Worm (Caenorhabditis elegans) whole organism, L4 larva: Measurements from ENCODE around the gene pix-1.

ENCODE experiments used
- F37D6.2 ChIP-seq: sonication (generic microtip); optimal IDR thresholded peaks from 2 replicates; lab custom pipeline; 2016; ENCODE audit warnings: mild to moderate bottlenecking, missing genetic modification characterization, missing compliant biosample characterization
- F44E2.7 ChIP-seq: fragments of 200-800 bp; sonication (Bioruptor generic); IDR thresholded peaks from 2 replicates; pipeline ENCODE4 v2.1.2; 2022; ENCODE audit warnings: missing genetic modification characterization, missing compliant biosample characterization
- R02D3.7 ChIP-seq: fragments of 150-350 bp; sonication (generic microtip); optimal IDR thresholded peaks from 3 replicates; lab custom pipeline; 2014; ENCODE audit warnings: missing biosample characterization, missing genetic modification characterization
- Y105C5A.15 ChIP-seq: fragments of 200-800 bp; sonication (Bioruptor generic); IDR thresholded peaks from 2 replicates; pipeline ENCODE4 v1.3.6; 2022; ENCODE audit warnings: missing genetic modification characterization, missing compliant biosample characterization
- Y48G9A.11 ChIP-seq: fragments of 200-800 bp; sonication (Bioruptor generic); IDR thresholded peaks from 2 replicates; pipeline ENCODE4 v1.3.6; 2022; ENCODE audit warnings: missing genetic modification reagents, missing genetic modification characterization, missing compliant biosample characterization
- ZK337.2 ChIP-seq: fragments of 200-800 bp; sonication (Bioruptor generic); IDR thresholded peaks from 2 replicates; pipeline ENCODE4 v1.3.6; 2022; ENCODE audit warnings: missing genetic modification reagents, missing genetic modification characterization, missing compliant biosample characterization
- aha-1 ChIP-seq: fragments of 150-350 bp; peaks from one replicate; lab custom pipeline; 2014; ENCODE audit warnings: missing biosample characterization, missing genetic modification characterization
- arid-1 ChIP-seq: fragments of 200-800 bp; sonication (Bioruptor generic); conservative IDR thresholded peaks from 2 replicates; pipeline ENCODE4 v1.3.6; 2022; ENCODE audit warnings: missing genetic modification reagents, missing genetic modification characterization, missing compliant biosample characterization
- attf-4 ChIP-seq: sonication (generic microtip); optimal IDR thresholded peaks from 3 replicates; lab custom pipeline; 2017; ENCODE audit warnings: missing biosample characterization, missing genetic modification characterization
- ceh-20 ChIP-seq: fragments of 200-800 bp; sonication (Bioruptor generic); IDR thresholded peaks from 2 replicates; pipeline ENCODE4 v1.3.6; 2022; ENCODE audit warnings: missing genetic modification reagents, missing genetic modification characterization, missing compliant biosample characterization
- ceh-82 ChIP-seq: sonication (generic microtip); optimal IDR thresholded peaks from 2 replicates; lab custom pipeline; 2017; ENCODE audit warnings: missing biosample characterization, missing genetic modification characterization
- daf-12 ChIP-seq: fragments of 150-350 bp; optimal IDR thresholded peaks from 2 replicates; lab custom pipeline; 2014; ENCODE audit warnings: missing biosample characterization, missing genetic modification reagents, missing genetic modification characterization
- daf-16 ChIP-seq, 3 experiments: sonication (generic microtip); optimal IDR thresholded peaks; 2 replicates each; lab custom pipeline; 2016 to 2017; ENCODE audit warnings: missing genetic modification characterization in 3 of 3, missing genetic modification reagents in 3 of 3, mild to moderate bottlenecking in 2 of 3, missing compliant biosample characterization in 2 of 3, missing biosample characterization in 1 of 3, moderate library complexity in 1 of 3
- daf-19 ChIP-seq: fragments of 200-800 bp; sonication (Bioruptor generic); conservative IDR thresholded peaks from 2 replicates; pipeline ENCODE4 v1.3.6; 2022; ENCODE audit warnings: missing genetic modification characterization, missing compliant biosample characterization
- daf-8 ChIP-seq: fragments of 200-800 bp; sonication (Bioruptor generic); IDR thresholded peaks from 2 replicates; pipeline ENCODE4 v1.3.6; 2022; ENCODE audit warnings: missing genetic modification characterization, missing compliant biosample characterization
- dmd-6 ChIP-seq: fragments of 200-800 bp; sonication (Bioruptor generic); IDR thresholded peaks from 2 replicates; pipeline ENCODE4 v1.3.6; 2022; ENCODE audit warnings: missing genetic modification reagents, missing genetic modification characterization, missing compliant biosample characterization
- dmd-8 ChIP-seq: fragments of 200-800 bp; sonication (Bioruptor generic); IDR thresholded peaks from 2 replicates; pipeline ENCODE4 v1.3.6; 2022; ENCODE audit warnings: missing genetic modification characterization, missing compliant biosample characterization
- dpl-1 ChIP-seq: fragments of 150-350 bp; optimal IDR thresholded peaks from 2 replicates; lab custom pipeline; 2014; ENCODE audit warnings: missing biosample characterization, missing genetic modification reagents, missing genetic modification characterization
- dve-1 ChIP-seq: sonication (generic microtip); optimal IDR thresholded peaks from 2 replicates; lab custom pipeline; 2017; ENCODE audit warnings: antibody characterized with exemption, mild to moderate bottlenecking, missing genetic modification characterization, missing compliant biosample characterization; ENCODE audit not compliant: insufficient read depth
- fos-1 ChIP-seq: fragments of 150-350 bp; optimal IDR thresholded peaks from 2 replicates; lab custom pipeline; 2014; ENCODE audit warnings: missing biosample characterization, missing genetic modification characterization
- gei-8 ChIP-seq: fragments of 200-800 bp; sonication (Bioruptor generic); optimal IDR thresholded peaks from 2 replicates; lab custom pipeline; 2018; ENCODE audit warnings: mild to moderate bottlenecking, missing genetic modification characterization, missing compliant biosample characterization
- hlh-11 ChIP-seq: fragments of 200-800 bp; sonication (Bioruptor generic); optimal IDR thresholded peaks from 2 replicates; lab custom pipeline; 2018; ENCODE audit warnings: mild to moderate bottlenecking, missing genetic modification characterization, missing compliant biosample characterization
- hlh-30 ChIP-seq: sonication (generic microtip); optimal IDR thresholded peaks from 2 replicates; lab custom pipeline; 2017; ENCODE audit warnings: antibody characterized with exemption, mild to moderate bottlenecking, missing genetic modification characterization, missing compliant biosample characterization; ENCODE audit not compliant: insufficient read depth
- hmg-1.1 ChIP-seq: fragments of 200-800 bp; sonication (Bioruptor generic); IDR thresholded peaks from 2 replicates; pipeline ENCODE4 v1.3.6; 2022; ENCODE audit warnings: missing genetic modification reagents, missing genetic modification characterization, missing compliant biosample characterization
- lin-1 ChIP-seq: fragments of 200-800 bp; sonication (Bioruptor generic); IDR thresholded peaks from 2 replicates; pipeline ENCODE4 v1.3.6; 2022; ENCODE audit warnings: missing genetic modification reagents, missing genetic modification characterization, missing compliant biosample characterization
- lin-15B ChIP-seq: fragments of 150-350 bp; sonication (generic microtip); optimal IDR thresholded peaks from 3 replicates; lab custom pipeline; 2014; ENCODE audit warnings: missing biosample characterization, missing genetic modification characterization
- lin-29 ChIP-seq: fragments of 200-800 bp; sonication (Bioruptor generic); IDR thresholded peaks from 2 replicates; pipeline ENCODE4 v1.3.6; 2022; ENCODE audit warnings: missing genetic modification reagents, missing genetic modification characterization, missing compliant biosample characterization
- mes-2 ChIP-seq: sonication (generic microtip); optimal IDR thresholded peaks from 2 replicates; lab custom pipeline; 2016; ENCODE audit warnings: missing genotype, mild to moderate bottlenecking, missing genetic modification characterization, missing compliant biosample characterization; ENCODE audit not compliant: poor library complexity, severe bottlenecking
- mxl-2 ChIP-seq: fragments of 200-800 bp; sonication (Bioruptor generic); conservative IDR thresholded peaks from 2 replicates; pipeline ENCODE4 v1.3.6; 2022; ENCODE audit warnings: missing genetic modification reagents, missing genetic modification characterization, missing compliant biosample characterization
- mxl-3 ChIP-seq: fragments of 200-800 bp; sonication (Bioruptor generic); optimal IDR thresholded peaks from 2 replicates; lab custom pipeline; 2018; ENCODE audit warnings: mild to moderate bottlenecking, missing genetic modification characterization, missing compliant biosample characterization
- nhr-28 ChIP-seq: fragments of 150-350 bp; optimal IDR thresholded peaks from 2 replicates; lab custom pipeline; 2014; ENCODE audit warnings: missing biosample characterization, missing genetic modification characterization
- nhr-41 ChIP-seq: fragments of 200-800 bp; sonication (Bioruptor generic); IDR thresholded peaks from 2 replicates; pipeline ENCODE4 v1.3.6; 2022; ENCODE audit warnings: missing genetic modification reagents, missing genetic modification characterization, missing compliant biosample characterization
- nhr-48 ChIP-seq: sonication (generic microtip); optimal IDR thresholded peaks from 2 replicates; lab custom pipeline; 2016; ENCODE audit warnings: mild to moderate bottlenecking, missing genetic modification characterization, missing compliant biosample characterization
- nhr-76 ChIP-seq: fragments of 150-350 bp; optimal IDR thresholded peaks from 2 replicates; lab custom pipeline; 2014; ENCODE audit warnings: missing biosample characterization, missing genetic modification characterization
- pha-4 ChIP-seq, 2 experiments: fragments of 150-350 bp in 1 of 2; fragments of 200-800 bp in 1 of 2; sonication (Bioruptor generic) in 1 of 2; IDR thresholded peaks in 1 of 2; optimal IDR thresholded peaks in 1 of 2; 2 replicates each; pipeline versions ENCODE4 v1.3.6 to Lab custom; 2014 to 2022; ENCODE audit warnings: missing genetic modification characterization in 2 of 2, missing genetic modification reagents in 2 of 2, missing biosample characterization in 1 of 2, missing compliant biosample characterization in 1 of 2
- pqm-1 ChIP-seq: sonication (generic microtip); optimal IDR thresholded peaks from 2 replicates; lab custom pipeline; 2017; ENCODE audit warnings: missing biosample characterization, missing genetic modification characterization
- set-16 ChIP-seq: fragments of 200-800 bp; sonication (Bioruptor generic); IDR thresholded peaks from 2 replicates; pipeline ENCODE4 v1.3.6; 2022; ENCODE audit warnings: missing genetic modification reagents, missing genetic modification characterization, missing compliant biosample characterization
- skn-1 ChIP-seq: fragments of 150-350 bp; optimal IDR thresholded peaks from 2 replicates; lab custom pipeline; 2014; ENCODE audit warnings: missing biosample characterization, missing genetic modification characterization
- snpc-1.2 ChIP-seq: fragments of 200-800 bp; sonication (Bioruptor generic); IDR thresholded peaks from 2 replicates; pipeline ENCODE4 v1.3.6; 2022; ENCODE audit warnings: missing genetic modification reagents, missing genetic modification characterization, missing compliant biosample characterization
- snpc-4 ChIP-seq: fragments of 150-350 bp; optimal IDR thresholded peaks from 2 replicates; lab custom pipeline; 2014; ENCODE audit warnings: missing biosample characterization, missing genetic modification characterization
- spr-3 ChIP-seq: fragments of 200-800 bp; sonication (Bioruptor generic); optimal IDR thresholded peaks from 2 replicates; lab custom pipeline; 2018; ENCODE audit warnings: mild to moderate bottlenecking, missing genetic modification characterization, missing compliant biosample characterization
- tag-97 ChIP-seq: fragments of 200-800 bp; sonication (Bioruptor generic); IDR thresholded peaks from 2 replicates; pipeline ENCODE4 v1.3.6; 2022; ENCODE audit warnings: missing genetic modification characterization, missing compliant biosample characterization
- unc-39 ChIP-seq: sonication (generic microtip); optimal IDR thresholded peaks from 2 replicates; lab custom pipeline; 2017; ENCODE audit warnings: missing biosample characterization, missing genetic modification characterization
- unc-62 ChIP-seq, 3 experiments: fragments of 150-350 bp in 1 of 3; sonication (generic microtip); optimal IDR thresholded peaks in 2 of 3; peaks in 1 of 3; 1 replicate in 1 of 3; 2 replicates in 2 of 3; lab custom pipeline; 2014 to 2017; ENCODE audit warnings: missing biosample characterization in 3 of 3, missing genetic modification characterization in 3 of 3, missing genetic modification reagents in 3 of 3, missing genotype in 1 of 3
- zip-11 ChIP-seq: fragments of 200-800 bp; sonication (Bioruptor generic); IDR thresholded peaks from 2 replicates; pipeline ENCODE4 v1.3.6; 2022; ENCODE audit warnings: missing genetic modification characterization, missing compliant biosample characterization

pix-1 gene

ce11 chrX:13755469-13755868, 28.4 kb downstream of the pix-1 start, which contains the start of gene aakb-1:
aakb-1 (plus strand) TSS chrX:13755769.
- TF ChIP-seq fos-1 = no peak

ce11 chrX:13759676-13760447, 32.8 kb downstream of the pix-1 start, which contains the start of gene cest-13:
cest-13 (plus strand) TSS chrX:13760237.
- TF ChIP-seq mxl-2 (GFP tag; lab: Robert Waterston, UW) (no peak), hlh-11 (tag; lab: Kevin White, UChicago) (peak; percentile 45), Y48G9A.11 (no peak), mxl-3 (peak; percentile 72), pqm-1 (tag; lab: Kevin White, UChicago) (peak; percentile 83), dve-1 (tag; lab: Kevin White, UChicago) (peak; percentile 61), aha-1 (tag; lab: Kevin White, UChicago) (peak; percentile 39), unc-62 (GFP tag; optimal IDR thresholded peaks at IDR 0.05 in 1 of 2; lab: Kevin White, UChicago) (peak in 1 of 2 experiments; percentile 22), unc-62 (tag; optimal IDR thresholded peaks at IDR 0.05; lab: Kevin White, UChicago) (no peak), tag-97 (no peak), F37D6.2 (tag; lab: Kevin White, UChicago) (no peak), lin-1 (GFP tag; lab: Robert Waterston, UW) (0 out of 2 replicates have a peak, but pooled peaks have one; percentile 43), attf-4 (tag; lab: Kevin White, UChicago) (no peak), dmd-8 (GFP tag; lab: Robert Waterston, UW) (no peak), dmd-6 (peak; percentile 98), daf-16 (GFP tag; optimal IDR thresholded peaks at IDR 0.05; lab: Kevin White, UChicago) (no peak), daf-16 (tag; optimal IDR thresholded peaks at IDR 0.05; lab: Kevin White, UChicago) (peak; percentile 11), pha-4 (GFP tag; IDR thresholded peaks at IDR 0.05; lab: Robert Waterston, UW) (no peak), pha-4 (tag; optimal IDR thresholded peaks at IDR 0.05; lab: Kevin White, UChicago) (no peak), nhr-28 (tag; lab: Kevin White, UChicago) (peak; percentile 60), nhr-41 (GFP tag; lab: Robert Waterston, UW) (0 out of 2 replicates have a peak, but pooled peaks have one; percentile 31)

- TF ChIP-seq dve-1 (tag; lab: Kevin White, UChicago) (peak; percentile 70), hmg-1.1 (GFP tag; lab: Robert Waterston, UW) (no peak), ceh-20 (GFP tag; lab: Robert Waterston, UW) (no peak), snpc-4 (tag; lab: Kevin White, UChicago) (no peak), zip-11 (GFP tag; lab: Robert Waterston, UW) (no peak), nhr-48 (tag; lab: Kevin White, UChicago) (no peak), unc-39 (tag; lab: Kevin White, UChicago) (no peak), ZK337.2 (GFP tag; lab: Robert Waterston, UW) (no peak), nhr-76 (no peak), daf-12 (tag; lab: Kevin White, UChicago) (no peak), mes-2 (tag; lab: Kevin White, UChicago) (no peak), Y105C5A.15 (GFP tag; lab: Robert Waterston, UW) (no peak), hlh-30 (tag; lab: Kevin White, UChicago) (no peak), lin-15B (tag; lab: Kevin White, UChicago) (no peak), ceh-82 (no peak), lin-29 (GFP tag; lab: Robert Waterston, UW) (no peak), R02D3.7 (tag; lab: Kevin White, UChicago) (no peak), gei-8 (GFP tag; lab: Kevin White, UChicago) (no peak), mxl-2 (GFP tag; lab: Robert Waterston, UW) (no peak), nhr-41 (GFP tag; lab: Robert Waterston, UW) (no peak), snpc-1.2 (GFP tag; lab: Robert Waterston, UW) (no peak), daf-8 (GFP tag; lab: Robert Waterston, UW) (no peak), daf-19 (GFP tag; lab: Robert Waterston, UW) (no peak), F44E2.7 (GFP tag; lab: Robert Waterston, UW) (no peak), set-16 (GFP tag; lab: Robert Waterston, UW) (no peak), F37D6.2 (tag; lab: Kevin White, UChicago) (no peak), arid-1 (GFP tag; lab: Robert Waterston, UW) (no peak), aha-1 (tag; lab: Kevin White, UChicago) (no peak), spr-3 (no peak), dpl-1 (GFP tag; lab: Kevin White, UChicago) (no peak), skn-1 (tag; lab: Kevin White, UChicago) (no peak)
Measured at ce11 chrX:13767282-13767681, 40.2 kb downstream of the pix-1 start.
